Worm (Caenorhabditis elegans) whole organism, L2 larva: ENCODE results near the gene F23F1.2.

ENCODE experiments used
- F13H6.1 ChIP-seq: sonication (generic microtip); optimal IDR thresholded peaks from 2 replicates; lab custom pipeline; 2016; ENCODE audit warnings: missing genetic modification characterization, missing compliant biosample characterization
- ceh-82 ChIP-seq: fragments of 150-350 bp; optimal IDR thresholded peaks from 2 replicates; lab custom pipeline; 2014; ENCODE audit warnings: missing biosample characterization, missing genetic modification characterization
- egl-27 ChIP-seq: sonication (generic microtip); optimal IDR thresholded peaks from 3 replicates; lab custom pipeline; 2017; ENCODE audit warnings: missing biosample characterization, missing genetic modification reagents, missing genetic modification characterization
- lin-39 ChIP-seq: fragments of 150-350 bp; optimal IDR thresholded peaks from 2 replicates; lab custom pipeline; 2014; ENCODE audit warnings: missing biosample characterization, missing genetic modification reagents, missing genetic modification characterization
- mdl-1 ChIP-seq, 2 experiments: fragments of 150-350 bp in 1 of 2; sonication (generic microtip) in 1 of 2; optimal IDR thresholded peaks; 2 replicates each; lab custom pipeline; 2017; ENCODE audit warnings: missing biosample characterization in 2 of 2, missing genetic modification characterization in 2 of 2
- nhr-12 ChIP-seq: fragments of 150-350 bp; optimal IDR thresholded peaks from 2 replicates; lab custom pipeline; 2014; ENCODE audit warnings: missing biosample characterization, missing genetic modification characterization
- peb-1 ChIP-seq: fragments of 150-350 bp; optimal IDR thresholded peaks from 2 replicates; lab custom pipeline; 2014; ENCODE audit warnings: missing biosample characterization, missing genetic modification characterization
- skn-1 ChIP-seq: sonication (generic microtip); optimal IDR thresholded peaks from 2 replicates; lab custom pipeline; 2017; ENCODE audit warnings: missing biosample characterization, missing genetic modification characterization
- zag-1 ChIP-seq: fragments of 150-350 bp; optimal IDR thresholded peaks from 2 replicates; lab custom pipeline; 2014; ENCODE audit warnings: missing biosample characterization, missing genetic modification characterization
- ztf-11 ChIP-seq: sonication (generic microtip); optimal IDR thresholded peaks from 2 replicates; lab custom pipeline; 2017; ENCODE audit warnings: missing biosample characterization, missing genetic modification characterization

DNA sequence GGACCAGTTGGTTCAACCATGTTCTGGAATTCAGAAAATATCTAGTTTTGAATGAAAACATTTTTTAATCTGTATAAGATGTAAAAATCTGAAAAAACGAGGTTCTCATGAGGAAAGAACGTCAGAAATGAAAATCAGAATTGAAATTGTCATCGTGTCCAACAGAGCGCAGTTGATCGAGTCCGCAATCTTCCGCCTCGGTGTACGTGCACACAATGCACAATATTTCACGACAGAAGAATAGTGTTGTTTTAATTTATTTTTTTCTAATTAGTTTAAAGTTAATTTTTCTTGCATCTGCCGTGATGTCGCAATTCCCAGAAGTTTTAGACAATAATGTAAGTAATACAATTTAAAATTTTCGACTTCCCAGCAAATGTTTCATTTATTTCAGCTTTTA is 9.6 kb downstream of the F23F1.2 start, which contains the start of gene nfyc-1:
- no peak for TF ChIP-seq peb-1
- TF ChIP-seq F13H6.1 (tag; lab: Kevin White, UChicago): peak; percentile 23
- no peak for TF ChIP-seq lin-39 (tag; lab: Kevin White, UChicago)
- no peak for TF ChIP-seq ceh-82
- no peak for TF ChIP-seq nhr-12 (tag; lab: Kevin White, UChicago)
- TF ChIP-seq zag-1 (tag; lab: Kevin White, UChicago): no peak
- peak; percentile 98 for TF ChIP-seq skn-1
- no peak for TF ChIP-seq mdl-1 (tag; optimal IDR thresholded peaks at IDR 0.05; lab: Kevin White, UChicago)
- no peak for TF ChIP-seq egl-27 (tag; lab: Kevin White, UChicago)
- TF ChIP-seq ztf-11 (tag; lab: Kevin White, UChicago): no peak
